Worm (Caenorhabditis elegans): ENCODE measurements around the gene cyb-2.1.

- TF ChIP-seq hnd-1 (tag; optimal IDR thresholded peaks at IDR 0.05), result no peak
- no peak for TF ChIP-seq pes-1 (GFP tag; IDR thresholded peaks at IDR 0.05)
- no peak for TF ChIP-seq ceh-13 (GFP tag; optimal IDR thresholded peaks at IDR 0.05)
- TF ChIP-seq hmg-4 (GFP tag; optimal IDR thresholded peaks at IDR 0.05), result no peak
- no peak for TF ChIP-seq ets-7 (tag; optimal IDR thresholded peaks at IDR 0.05)
- TF ChIP-seq aly-1 (tag; optimal IDR thresholded peaks at IDR 0.05), result no peak
- TF ChIP-seq F13C5.2 (tag; optimal IDR thresholded peaks at IDR 0.05), result no peak
- TF ChIP-seq ama-1 (optimal IDR thresholded peaks at IDR 0.05), result no peak
- no peak for TF ChIP-seq tra-4 (tag; optimal IDR thresholded peaks at IDR 0.05)
- TF ChIP-seq hmbx-1 (tag; optimal IDR thresholded peaks at IDR 0.05), result no peak
- TF ChIP-seq B0310.2 (tag; optimal IDR thresholded peaks at IDR 0.05), result no peak
- TF ChIP-seq tbx-37 (GFP tag; conservative IDR thresholded peaks at IDR 0.05), result no peak
- no peak for TF ChIP-seq tbx-11 (GFP tag; IDR thresholded peaks at IDR 0.05)
- no peak for TF ChIP-seq ceh-36 (tag; optimal IDR thresholded peaks at IDR 0.05)
Observed at ce11 chrIV:11008996-11009395, 23.2 kb downstream of the cyb-2.1 start, which contains the start of gene F13H10.6.

Data from whole organism, early embryonic.